Worm (Caenorhabditis elegans): ENCODE measurements around the gene Y47D7A.15.

DNA sequence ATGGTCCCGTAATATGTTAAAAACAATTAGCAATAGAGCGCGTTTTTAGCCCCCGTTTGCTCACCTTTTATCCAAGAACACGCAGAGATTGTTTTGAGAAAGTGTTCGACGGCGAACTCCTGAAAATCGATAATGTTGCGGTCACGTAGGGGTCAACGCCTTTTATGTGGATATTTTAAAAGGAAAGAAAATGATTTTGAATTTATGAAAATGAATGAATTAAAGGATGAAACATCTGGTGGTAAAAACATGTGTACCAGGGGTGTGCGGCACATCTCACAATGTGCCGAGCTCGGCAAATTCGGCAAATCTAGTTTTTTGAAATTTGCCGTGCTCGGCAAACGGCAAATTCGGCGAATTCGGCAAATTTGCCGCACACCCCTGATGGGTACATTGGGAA lies 32.9 kb downstream of the Y47D7A.15 start, which contains the start of gene F13A2.4:
- TF ChIP-seq elt-2 (tag; optimal IDR thresholded peaks at IDR 0.05) (no peak), lsy-12 (tag; optimal IDR thresholded peaks at IDR 0.05) (no peak)

All from whole organism, L3 larva.